Worm (Caenorhabditis elegans) whole organism, L4 larva: ENCODE measurements around the gene F14H3.6.

Source experiments
- D1046.2 ChIP-seq: fragments of 200-800 bp; sonication (Bioruptor generic); IDR thresholded peaks from 2 replicates; pipeline ENCODE4 v1.3.6; 2022; ENCODE audit warnings: missing genetic modification characterization, missing compliant biosample characterization
- F37D6.2 ChIP-seq: sonication (generic microtip); optimal IDR thresholded peaks from 2 replicates; lab custom pipeline; 2016; ENCODE audit warnings: mild to moderate bottlenecking, missing genetic modification characterization, missing compliant biosample characterization
- F44E2.7 ChIP-seq: fragments of 200-800 bp; sonication (Bioruptor generic); IDR thresholded peaks from 2 replicates; pipeline ENCODE4 v2.1.2; 2022; ENCODE audit warnings: missing genetic modification characterization, missing compliant biosample characterization
- Y5F2A.4 ChIP-seq: fragments of 200-800 bp; sonication (Bioruptor generic); optimal IDR thresholded peaks from 2 replicates; lab custom pipeline; 2018; ENCODE audit warnings: mild to moderate bottlenecking, missing genetic modification characterization, missing compliant biosample characterization
- ZK337.2 ChIP-seq: fragments of 200-800 bp; sonication (Bioruptor generic); IDR thresholded peaks from 2 replicates; pipeline ENCODE4 v1.3.6; 2022; ENCODE audit warnings: missing genetic modification reagents, missing genetic modification characterization, missing compliant biosample characterization
- ZK546.5 ChIP-seq, 2 experiments: sonication (generic microtip); optimal IDR thresholded peaks; 2 replicates each; lab custom pipeline; 2017; ENCODE audit warnings: missing biosample characterization in 2 of 2, missing genetic modification characterization in 2 of 2
- ama-1 ChIP-seq: fragments of 150-350 bp; optimal IDR thresholded peaks from 2 replicates; lab custom pipeline; 2014; ENCODE audit warnings: inconsistent platforms, mixed read lengths
- ceh-20 ChIP-seq: fragments of 200-800 bp; sonication (Bioruptor generic); IDR thresholded peaks from 2 replicates; pipeline ENCODE4 v1.3.6; 2022; ENCODE audit warnings: missing genetic modification reagents, missing genetic modification characterization, missing compliant biosample characterization
- ceh-32 ChIP-seq: sonication (generic microtip); optimal IDR thresholded peaks from 2 replicates; lab custom pipeline; 2016; ENCODE audit warnings: mild to moderate bottlenecking, missing genetic modification characterization, missing compliant biosample characterization; ENCODE audit not compliant: poor library complexity
- ceh-44 ChIP-seq: fragments of 200-800 bp; sonication (Bioruptor generic); IDR thresholded peaks from 2 replicates; pipeline ENCODE4 v1.3.6; 2022; ENCODE audit warnings: missing genetic modification reagents, missing genetic modification characterization, missing compliant biosample characterization
- ceh-62 ChIP-seq: sonication (generic microtip); optimal IDR thresholded peaks from 2 replicates; lab custom pipeline; 2017; ENCODE audit warnings: missing biosample characterization, missing genetic modification characterization
- cey-2 ChIP-seq: sonication (generic microtip); optimal IDR thresholded peaks from 3 replicates; lab custom pipeline; 2017; ENCODE audit warnings: missing genetic modification characterization, mild to moderate bottlenecking, missing compliant biosample characterization, antibody characterized with exemption, borderline replicate concordance; ENCODE audit not compliant: insufficient read depth
- daf-19 ChIP-seq: fragments of 200-800 bp; sonication (Bioruptor generic); conservative IDR thresholded peaks from 2 replicates; pipeline ENCODE4 v1.3.6; 2022; ENCODE audit warnings: missing genetic modification characterization, missing compliant biosample characterization
- dmd-8 ChIP-seq: fragments of 200-800 bp; sonication (Bioruptor generic); IDR thresholded peaks from 2 replicates; pipeline ENCODE4 v1.3.6; 2022; ENCODE audit warnings: missing genetic modification characterization, missing compliant biosample characterization
- dpl-1 ChIP-seq: fragments of 150-350 bp; optimal IDR thresholded peaks from 2 replicates; lab custom pipeline; 2014; ENCODE audit warnings: missing biosample characterization, missing genetic modification reagents, missing genetic modification characterization
- duxl-1 ChIP-seq: sonication (generic microtip); optimal IDR thresholded peaks from 2 replicates; lab custom pipeline; 2016; ENCODE audit warnings: mild to moderate bottlenecking, missing genetic modification characterization, moderate library complexity, missing compliant biosample characterization; ENCODE audit not compliant: poor library complexity
- dve-1 ChIP-seq: sonication (generic microtip); optimal IDR thresholded peaks from 2 replicates; lab custom pipeline; 2017; ENCODE audit warnings: antibody characterized with exemption, mild to moderate bottlenecking, missing genetic modification characterization, missing compliant biosample characterization; ENCODE audit not compliant: insufficient read depth
- egl-27 ChIP-seq: sonication (generic microtip); optimal IDR thresholded peaks from 3 replicates; lab custom pipeline; 2017; ENCODE audit warnings: missing biosample characterization, missing genetic modification reagents, missing genetic modification characterization
- fkh-10 ChIP-seq: fragments of 150-350 bp; optimal IDR thresholded peaks from 2 replicates; lab custom pipeline; 2014; ENCODE audit warnings: missing biosample characterization, missing genetic modification reagents, missing genetic modification characterization
- hmg-1.1 ChIP-seq: fragments of 200-800 bp; sonication (Bioruptor generic); IDR thresholded peaks from 2 replicates; pipeline ENCODE4 v1.3.6; 2022; ENCODE audit warnings: missing genetic modification reagents, missing genetic modification characterization, missing compliant biosample characterization
- lim-7 ChIP-seq: fragments of 200-800 bp; sonication (Bioruptor generic); IDR thresholded peaks from 2 replicates; pipeline ENCODE4 v1.3.6; 2022; ENCODE audit warnings: missing genetic modification characterization, missing compliant biosample characterization
- lin-38 ChIP-seq: fragments of 200-800 bp; sonication (Bioruptor generic); IDR thresholded peaks from 2 replicates; pipeline ENCODE4 v1.3.6; 2022; ENCODE audit warnings: missing genetic modification reagents, missing genetic modification characterization, missing compliant biosample characterization
- lin-39 ChIP-seq: fragments of 150-350 bp; optimal IDR thresholded peaks from 2 replicates; lab custom pipeline; 2014; ENCODE audit warnings: missing biosample characterization, missing genetic modification reagents, missing genetic modification characterization
- lir-3 ChIP-seq: sonication (generic microtip); optimal IDR thresholded peaks from 2 replicates; lab custom pipeline; 2016; ENCODE audit warnings: mild to moderate bottlenecking, missing genetic modification characterization, missing compliant biosample characterization
- lsy-2 ChIP-seq, 2 experiments: fragments of 150-350 bp in 1 of 2; sonication (generic microtip) in 1 of 2; optimal IDR thresholded peaks; 2 replicates each; lab custom pipeline; 2014 to 2017; ENCODE audit warnings: missing biosample characterization in 2 of 2, missing genetic modification characterization in 2 of 2
- madf-9 ChIP-seq: fragments of 200-800 bp; sonication (Bioruptor generic); conservative IDR thresholded peaks from 2 replicates; pipeline ENCODE4 v1.3.6; 2022; ENCODE audit warnings: missing genetic modification reagents, missing genetic modification characterization, missing compliant biosample characterization
- mep-1 ChIP-seq: fragments of 150-350 bp; sonication (generic microtip); optimal IDR thresholded peaks from 3 replicates; lab custom pipeline; 2014; ENCODE audit warnings: missing biosample characterization, missing genetic modification characterization
- mes-2 ChIP-seq: sonication (generic microtip); optimal IDR thresholded peaks from 2 replicates; lab custom pipeline; 2016; ENCODE audit warnings: missing genotype, mild to moderate bottlenecking, missing genetic modification characterization, missing compliant biosample characterization; ENCODE audit not compliant: poor library complexity, severe bottlenecking
- nhr-10 ChIP-seq: fragments of 150-350 bp; optimal IDR thresholded peaks from 2 replicates; lab custom pipeline; 2014; ENCODE audit warnings: missing biosample characterization, missing genetic modification characterization
- nhr-111 ChIP-seq: fragments of 200-800 bp; sonication (Bioruptor generic); optimal IDR thresholded peaks from 2 replicates; lab custom pipeline; 2018; ENCODE audit warnings: mild to moderate bottlenecking, missing genetic modification characterization, missing compliant biosample characterization
- nhr-28 ChIP-seq: fragments of 150-350 bp; optimal IDR thresholded peaks from 2 replicates; lab custom pipeline; 2014; ENCODE audit warnings: missing biosample characterization, missing genetic modification characterization
- nhr-76 ChIP-seq: fragments of 150-350 bp; optimal IDR thresholded peaks from 2 replicates; lab custom pipeline; 2014; ENCODE audit warnings: missing biosample characterization, missing genetic modification characterization
- pha-4 ChIP-seq, 2 experiments: fragments of 150-350 bp in 1 of 2; fragments of 200-800 bp in 1 of 2; sonication (Bioruptor generic) in 1 of 2; IDR thresholded peaks in 1 of 2; optimal IDR thresholded peaks in 1 of 2; 2 replicates each; pipeline versions ENCODE4 v1.3.6 to Lab custom; 2014 to 2022; ENCODE audit warnings: missing genetic modification characterization in 2 of 2, missing genetic modification reagents in 2 of 2, missing biosample characterization in 1 of 2, missing compliant biosample characterization in 1 of 2
- php-3 ChIP-seq: fragments of 200-800 bp; sonication (Bioruptor generic); IDR thresholded peaks from 2 replicates; pipeline ENCODE4 v1.3.6; 2022; ENCODE audit warnings: missing genetic modification reagents, missing genetic modification characterization, missing compliant biosample characterization
- pqm-1 ChIP-seq: sonication (generic microtip); optimal IDR thresholded peaks from 2 replicates; lab custom pipeline; 2017; ENCODE audit warnings: missing biosample characterization, missing genetic modification characterization
- set-16 ChIP-seq: fragments of 200-800 bp; sonication (Bioruptor generic); IDR thresholded peaks from 2 replicates; pipeline ENCODE4 v1.3.6; 2022; ENCODE audit warnings: missing genetic modification reagents, missing genetic modification characterization, missing compliant biosample characterization
- snpc-4 ChIP-seq: fragments of 150-350 bp; optimal IDR thresholded peaks from 2 replicates; lab custom pipeline; 2014; ENCODE audit warnings: missing biosample characterization, missing genetic modification characterization
- unc-39 ChIP-seq: sonication (generic microtip); optimal IDR thresholded peaks from 2 replicates; lab custom pipeline; 2017; ENCODE audit warnings: missing biosample characterization, missing genetic modification characterization
- zip-11 ChIP-seq: fragments of 200-800 bp; sonication (Bioruptor generic); IDR thresholded peaks from 2 replicates; pipeline ENCODE4 v1.3.6; 2022; ENCODE audit warnings: missing genetic modification characterization, missing compliant biosample characterization

The F14H3.6 gene

ce11 chrV:16049177-16049576 lies 9.5 kb downstream of the F14H3.6 start, which contains the start of gene best-12:
Gene best-12, plus strand, starts transcription at chrV:16049477.
- no peak for TF ChIP-seq php-3 (GFP tag; lab: Robert Waterston, UW)
- TF ChIP-seq mep-1 (tag; lab: Kevin White, UChicago): no peak
- no peak for TF ChIP-seq ceh-44 (GFP tag; lab: Robert Waterston, UW)
- TF ChIP-seq lim-7 (GFP tag; lab: Robert Waterston, UW): no peak
- no peak for TF ChIP-seq ceh-62 (tag; lab: Kevin White, UChicago)
- TF ChIP-seq F37D6.2 (tag; lab: Kevin White, UChicago): no peak
- no peak for TF ChIP-seq mes-2 (tag; lab: Kevin White, UChicago)
- no peak for TF ChIP-seq dmd-8 (GFP tag; lab: Robert Waterston, UW)
- no peak for TF ChIP-seq nhr-28 (tag; lab: Kevin White, UChicago)
- TF ChIP-seq unc-39 (tag; lab: Kevin White, UChicago): no peak
- TF ChIP-seq lsy-2 (tag; optimal IDR thresholded peaks at IDR 0.05; lab: Kevin White, UChicago): no peak
- TF ChIP-seq lir-3 (tag; lab: Kevin White, UChicago): no peak
- TF ChIP-seq hmg-1.1 (GFP tag; lab: Robert Waterston, UW): no peak
- no peak for TF ChIP-seq nhr-10
- TF ChIP-seq dpl-1 (GFP tag; lab: Kevin White, UChicago): no peak
- TF ChIP-seq nhr-76 (tag; lab: Kevin White, UChicago): no peak
- no peak for TF ChIP-seq ZK337.2 (GFP tag; lab: Robert Waterston, UW)
- TF ChIP-seq pqm-1 (tag; lab: Kevin White, UChicago): no peak
- TF ChIP-seq pha-4 (GFP tag; IDR thresholded peaks at IDR 0.05; lab: Robert Waterston, UW): no peak
- TF ChIP-seq pha-4 (tag; optimal IDR thresholded peaks at IDR 0.05; lab: Kevin White, UChicago): no peak
- TF ChIP-seq lin-38 (GFP tag; lab: Robert Waterston, UW): no peak
- TF ChIP-seq, all 104 proteins: peak for 0

- no peak for TF ChIP-seq nhr-111
- TF ChIP-seq ZK546.5 (tag; optimal IDR thresholded peaks at IDR 0.05; lab: Kevin White, UChicago): no peak
- no peak for TF ChIP-seq ceh-20 (GFP tag; lab: Robert Waterston, UW)
- TF ChIP-seq nhr-76 (tag; lab: Kevin White, UChicago): no peak
- no peak for TF ChIP-seq dve-1
- no peak for TF ChIP-seq fkh-10 (GFP tag; lab: Kevin White, UChicago)
- no peak for TF ChIP-seq ama-1 (lab: Kevin White, UChicago)
- TF ChIP-seq mep-1 (tag; lab: Kevin White, UChicago): no peak
- TF ChIP-seq lin-39 (tag; lab: Kevin White, UChicago): no peak
- no peak for TF ChIP-seq madf-9 (GFP tag; lab: Robert Waterston, UW)
- no peak for TF ChIP-seq snpc-4 (tag; lab: Kevin White, UChicago)
- TF ChIP-seq D1046.2: no peak
- TF ChIP-seq F37D6.2 (tag; lab: Kevin White, UChicago): no peak
- no peak for TF ChIP-seq egl-27 (tag; lab: Kevin White, UChicago)
These were observed 11.2 kb downstream of the F14H3.6 start, which contains the start of gene str-198 for ce11 chrV:16047508-16047907. Gene str-198, plus strand, starts transcription at chrV:16047808.

DNA sequence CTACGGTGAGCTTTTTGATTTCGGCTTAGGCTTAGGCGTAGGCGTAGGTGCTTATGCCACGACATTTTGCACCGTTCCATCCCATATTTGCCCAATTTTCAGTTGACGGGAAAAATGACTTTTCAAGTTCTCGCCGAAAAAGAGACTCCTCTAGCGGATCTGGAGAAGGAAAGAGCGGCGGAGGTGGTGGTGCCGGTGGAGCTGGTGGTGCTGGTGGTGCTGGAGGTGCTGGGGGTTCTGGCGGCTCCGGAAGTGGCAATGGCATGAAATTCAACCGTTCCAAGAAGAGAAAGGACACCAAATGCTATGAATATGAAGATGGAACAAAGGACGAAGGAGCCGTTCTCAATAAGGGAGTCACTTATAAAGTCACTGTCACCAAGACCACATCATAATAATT lies 11.6 kb downstream of the F14H3.6 start:
- TF ChIP-seq set-16 (GFP tag; lab: Robert Waterston, UW) (peak; percentile 90), zip-11 (no peak)

DNA sequence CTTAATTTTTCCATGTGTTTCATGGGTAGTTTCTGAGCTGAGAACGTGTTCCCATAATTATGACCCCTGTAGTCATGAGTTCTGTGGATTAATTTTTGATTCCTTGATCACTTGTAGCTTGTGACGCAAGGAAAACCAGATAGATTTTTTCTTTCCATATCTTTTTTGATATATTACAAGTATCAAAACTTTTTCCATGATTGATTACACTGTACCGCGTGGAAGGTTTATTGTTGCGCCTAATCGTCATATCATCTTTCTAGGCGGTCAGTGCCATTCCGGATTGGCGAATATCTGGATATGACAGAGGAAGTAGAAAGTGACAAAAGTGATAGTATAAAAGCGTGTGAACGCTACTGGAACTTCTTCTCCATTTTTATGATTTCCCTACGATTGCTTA lies 12.1 kb downstream of the F14H3.6 start, which contains the start of gene ZK285.2:
Gene ZK285.2 (plus strand): TSS at position 301 of the 400 bp plus-strand sequence.
- TF ChIP-seq lsy-2 (tag; optimal IDR thresholded peaks at IDR 0.05; lab: Kevin White, UChicago) (no peak), cey-2 (tag; lab: Kevin White, UChicago) (no peak), F44E2.7 (GFP tag; lab: Robert Waterston, UW) (no peak), ceh-32 (tag; lab: Kevin White, UChicago) (no peak), egl-27 (tag; lab: Kevin White, UChicago) (no peak), fkh-10 (GFP tag; lab: Kevin White, UChicago) (no peak), daf-19 (GFP tag; lab: Robert Waterston, UW) (no peak), Y5F2A.4 (GFP tag; lab: Kevin White, UChicago) (no peak), duxl-1 (tag; lab: Kevin White, UChicago) (no peak)
- TF ChIP-seq, all 104 proteins: peak for 0
